Worm (Caenorhabditis elegans) whole organism, L4 larva: ENCODE data around the gene F13E9.11.

Experiments used
- F10B5.3 ChIP-seq: sonication (generic microtip); optimal IDR thresholded peaks from 2 replicates; lab custom pipeline; 2016; ENCODE audit warnings: mild to moderate bottlenecking, missing genetic modification characterization, missing compliant biosample characterization
- F26F4.8 ChIP-seq: fragments of 200-800 bp; sonication (Bioruptor generic); conservative IDR thresholded peaks from 2 replicates; pipeline ENCODE4 v1.3.6; 2022; ENCODE audit warnings: missing genetic modification characterization, missing compliant biosample characterization
- F37D6.2 ChIP-seq: sonication (generic microtip); optimal IDR thresholded peaks from 2 replicates; lab custom pipeline; 2016; ENCODE audit warnings: mild to moderate bottlenecking, missing genetic modification characterization, missing compliant biosample characterization
- F49E8.2 ChIP-seq: sonication (generic microtip); optimal IDR thresholded peaks from 2 replicates; lab custom pipeline; 2016; ENCODE audit warnings: missing compliant biosample characterization, mild to moderate bottlenecking, missing genetic modification characterization, borderline replicate concordance
- Y105C5A.15 ChIP-seq: fragments of 200-800 bp; sonication (Bioruptor generic); IDR thresholded peaks from 2 replicates; pipeline ENCODE4 v1.3.6; 2022; ENCODE audit warnings: missing genetic modification characterization, missing compliant biosample characterization
- Y48G9A.11 ChIP-seq: fragments of 200-800 bp; sonication (Bioruptor generic); IDR thresholded peaks from 2 replicates; pipeline ENCODE4 v1.3.6; 2022; ENCODE audit warnings: missing genetic modification reagents, missing genetic modification characterization, missing compliant biosample characterization
- attf-4 ChIP-seq: sonication (generic microtip); optimal IDR thresholded peaks from 3 replicates; lab custom pipeline; 2017; ENCODE audit warnings: missing biosample characterization, missing genetic modification characterization
- ceh-28 ChIP-seq: fragments of 150-350 bp; optimal IDR thresholded peaks from 2 replicates; lab custom pipeline; 2014; ENCODE audit warnings: missing biosample characterization, missing genetic modification reagents, missing genetic modification characterization
- ceh-32 ChIP-seq: sonication (generic microtip); optimal IDR thresholded peaks from 2 replicates; lab custom pipeline; 2016; ENCODE audit warnings: mild to moderate bottlenecking, missing genetic modification characterization, missing compliant biosample characterization; ENCODE audit not compliant: poor library complexity
- ceh-62 ChIP-seq: sonication (generic microtip); optimal IDR thresholded peaks from 2 replicates; lab custom pipeline; 2017; ENCODE audit warnings: missing biosample characterization, missing genetic modification characterization
- cey-2 ChIP-seq: sonication (generic microtip); optimal IDR thresholded peaks from 3 replicates; lab custom pipeline; 2017; ENCODE audit warnings: missing genetic modification characterization, mild to moderate bottlenecking, missing compliant biosample characterization, antibody characterized with exemption, borderline replicate concordance; ENCODE audit not compliant: insufficient read depth
- daf-12 ChIP-seq: fragments of 150-350 bp; optimal IDR thresholded peaks from 2 replicates; lab custom pipeline; 2014; ENCODE audit warnings: missing biosample characterization, missing genetic modification reagents, missing genetic modification characterization
- dmd-6 ChIP-seq: fragments of 200-800 bp; sonication (Bioruptor generic); IDR thresholded peaks from 2 replicates; pipeline ENCODE4 v1.3.6; 2022; ENCODE audit warnings: missing genetic modification reagents, missing genetic modification characterization, missing compliant biosample characterization
- duxl-1 ChIP-seq: sonication (generic microtip); optimal IDR thresholded peaks from 2 replicates; lab custom pipeline; 2016; ENCODE audit warnings: mild to moderate bottlenecking, missing genetic modification characterization, moderate library complexity, missing compliant biosample characterization; ENCODE audit not compliant: poor library complexity
- egl-27 ChIP-seq: sonication (generic microtip); optimal IDR thresholded peaks from 3 replicates; lab custom pipeline; 2017; ENCODE audit warnings: missing biosample characterization, missing genetic modification reagents, missing genetic modification characterization
- hlh-11 ChIP-seq: fragments of 200-800 bp; sonication (Bioruptor generic); optimal IDR thresholded peaks from 2 replicates; lab custom pipeline; 2018; ENCODE audit warnings: mild to moderate bottlenecking, missing genetic modification characterization, missing compliant biosample characterization
- jun-1 ChIP-seq: fragments of 150-350 bp; optimal IDR thresholded peaks from 2 replicates; lab custom pipeline; 2014; ENCODE audit warnings: missing biosample characterization, missing genetic modification reagents, missing genetic modification characterization
- lim-7 ChIP-seq: fragments of 200-800 bp; sonication (Bioruptor generic); IDR thresholded peaks from 2 replicates; pipeline ENCODE4 v1.3.6; 2022; ENCODE audit warnings: missing genetic modification characterization, missing compliant biosample characterization
- lin-38 ChIP-seq: fragments of 200-800 bp; sonication (Bioruptor generic); IDR thresholded peaks from 2 replicates; pipeline ENCODE4 v1.3.6; 2022; ENCODE audit warnings: missing genetic modification reagents, missing genetic modification characterization, missing compliant biosample characterization
- lsy-2 ChIP-seq, 2 experiments: fragments of 150-350 bp in 1 of 2; sonication (generic microtip) in 1 of 2; optimal IDR thresholded peaks; 2 replicates each; lab custom pipeline; 2014 to 2017; ENCODE audit warnings: missing biosample characterization in 2 of 2, missing genetic modification characterization in 2 of 2
- madf-5 ChIP-seq, 2 experiments: fragments of 200-800 bp; sonication (Bioruptor generic); IDR thresholded peaks; 2 replicates each; pipeline ENCODE4 v1.3.6; 2022; ENCODE audit warnings: missing compliant biosample characterization in 2 of 2, missing genetic modification characterization in 2 of 2
- mdl-1 ChIP-seq, 2 experiments: fragments of 150-350 bp in 1 of 2; sonication (generic microtip) in 1 of 2; optimal IDR thresholded peaks; 2 replicates each; lab custom pipeline; 2014 to 2017; ENCODE audit warnings: missing biosample characterization in 2 of 2, missing genetic modification characterization in 2 of 2
- mdt-29 ChIP-seq: fragments of 200-800 bp; sonication (Bioruptor generic); IDR thresholded peaks from 2 replicates; pipeline ENCODE4 v1.3.6; 2022; ENCODE audit warnings: missing genetic modification reagents, missing genetic modification characterization, missing compliant biosample characterization
- mxl-2 ChIP-seq: fragments of 200-800 bp; sonication (Bioruptor generic); conservative IDR thresholded peaks from 2 replicates; pipeline ENCODE4 v1.3.6; 2022; ENCODE audit warnings: missing genetic modification reagents, missing genetic modification characterization, missing compliant biosample characterization
- mxl-3 ChIP-seq: fragments of 200-800 bp; sonication (Bioruptor generic); optimal IDR thresholded peaks from 2 replicates; lab custom pipeline; 2018; ENCODE audit warnings: mild to moderate bottlenecking, missing genetic modification characterization, missing compliant biosample characterization
- nhr-10 ChIP-seq: fragments of 150-350 bp; optimal IDR thresholded peaks from 2 replicates; lab custom pipeline; 2014; ENCODE audit warnings: missing biosample characterization, missing genetic modification characterization
- nhr-102 ChIP-seq: sonication (generic microtip); optimal IDR thresholded peaks from 2 replicates; lab custom pipeline; 2016; ENCODE audit warnings: mild to moderate bottlenecking, missing genetic modification characterization, moderate library complexity, missing compliant biosample characterization
- nhr-237 ChIP-seq: sonication (generic microtip); optimal IDR thresholded peaks from 2 replicates; lab custom pipeline; 2017; ENCODE audit warnings: missing biosample characterization, missing genetic modification characterization
- nhr-41 ChIP-seq: fragments of 200-800 bp; sonication (Bioruptor generic); IDR thresholded peaks from 2 replicates; pipeline ENCODE4 v1.3.6; 2022; ENCODE audit warnings: missing genetic modification reagents, missing genetic modification characterization, missing compliant biosample characterization
- nhr-42 ChIP-seq: fragments of 200-800 bp; sonication (Bioruptor generic); IDR thresholded peaks from 2 replicates; pipeline ENCODE4 v1.3.6; 2022; ENCODE audit warnings: missing genetic modification characterization, missing compliant biosample characterization
- nhr-48 ChIP-seq: sonication (generic microtip); optimal IDR thresholded peaks from 2 replicates; lab custom pipeline; 2016; ENCODE audit warnings: mild to moderate bottlenecking, missing genetic modification characterization, missing compliant biosample characterization
- nhr-76 ChIP-seq: fragments of 150-350 bp; optimal IDR thresholded peaks from 2 replicates; lab custom pipeline; 2014; ENCODE audit warnings: missing biosample characterization, missing genetic modification characterization
- nhr-77 ChIP-seq: fragments of 150-350 bp; optimal IDR thresholded peaks from 2 replicates; lab custom pipeline; 2014; ENCODE audit warnings: missing biosample characterization, missing genetic modification characterization
- pha-4 ChIP-seq, 2 experiments: fragments of 150-350 bp in 1 of 2; fragments of 200-800 bp in 1 of 2; sonication (Bioruptor generic) in 1 of 2; IDR thresholded peaks in 1 of 2; optimal IDR thresholded peaks in 1 of 2; 2 replicates each; pipeline versions ENCODE4 v1.3.6 to Lab custom; 2014 to 2022; ENCODE audit warnings: missing genetic modification characterization in 2 of 2, missing genetic modification reagents in 2 of 2, missing biosample characterization in 1 of 2, missing compliant biosample characterization in 1 of 2
- rbr-2 ChIP-seq: sonication (generic microtip); optimal IDR thresholded peaks from 2 replicates; lab custom pipeline; 2016; ENCODE audit warnings: missing genotype, missing genetic modification characterization, missing compliant biosample characterization
- snpc-4 ChIP-seq: fragments of 150-350 bp; optimal IDR thresholded peaks from 2 replicates; lab custom pipeline; 2014; ENCODE audit warnings: missing biosample characterization, missing genetic modification characterization
- spr-1 ChIP-seq: sonication (generic microtip); optimal IDR thresholded peaks from 2 replicates; lab custom pipeline; 2016; ENCODE audit warnings: mild to moderate bottlenecking, missing genetic modification characterization, missing compliant biosample characterization
- tra-1 ChIP-seq: fragments of 200-800 bp; sonication (Bioruptor generic); IDR thresholded peaks from 2 replicates; pipeline ENCODE4 v1.3.6; 2022; ENCODE audit warnings: missing genetic modification reagents, missing genetic modification characterization, missing compliant biosample characterization
- zip-2 ChIP-seq: fragments of 150-350 bp; optimal IDR thresholded peaks from 2 replicates; lab custom pipeline; 2014; ENCODE audit warnings: missing biosample characterization, missing genetic modification characterization
- ztf-11 ChIP-seq: fragments of 150-350 bp; optimal IDR thresholded peaks from 2 replicates; lab custom pipeline; 2014; ENCODE audit warnings: missing biosample characterization, missing genetic modification characterization
- ztf-7 ChIP-seq: fragments of 150-350 bp; optimal IDR thresholded peaks from 2 replicates; lab custom pipeline; 2014; ENCODE audit warnings: missing biosample characterization, missing genetic modification characterization

F13E9.11 gene

ce11 chrIV:10889820-10890462 is 21.0 kb upstream of the F13E9.11 start, which contains the start of gene F13E9.15:
Gene F13E9.15, minus strand, starts transcription at chrIV:10889870.
- TF ChIP-seq F37D6.2 (tag; lab: Kevin White, UChicago) (no peak), dmd-6 (GFP tag; lab: Robert Waterston, UW) (no peak), ceh-28 (tag; lab: Kevin White, UChicago) (no peak), hlh-11 (tag; lab: Kevin White, UChicago) (no peak), ceh-32 (tag; lab: Kevin White, UChicago) (no peak), daf-12 (tag; lab: Kevin White, UChicago) (no peak), jun-1 (tag; lab: Kevin White, UChicago) (no peak), nhr-48 (tag; lab: Kevin White, UChicago) (no peak), attf-4 (no peak), Y105C5A.15 (no peak), nhr-41 (no peak), lim-7 (GFP tag; lab: Robert Waterston, UW) (no peak), duxl-1 (no peak), zip-2 (tag; lab: Kevin White, UChicago) (no peak), tra-1 (no peak), F10B5.3 (tag; lab: Kevin White, UChicago) (no peak), nhr-10 (no peak), ceh-62 (tag; lab: Kevin White, UChicago) (no peak), nhr-77 (tag; lab: Kevin White, UChicago) (no peak)
- TF ChIP-seq, all 104 proteins: peak for 0

- TF ChIP-seq mdt-29 (GFP tag; lab: Robert Waterston, UW), result no peak
- TF ChIP-seq nhr-42 (GFP tag; lab: Robert Waterston, UW), result no peak
- no peak for TF ChIP-seq mxl-3
- no peak for TF ChIP-seq jun-1 (tag; lab: Kevin White, UChicago)
- TF ChIP-seq snpc-4 (tag; lab: Kevin White, UChicago), result no peak
- no peak for TF ChIP-seq mxl-2
- TF ChIP-seq cey-2, result no peak
- no peak for TF ChIP-seq F26F4.8 (GFP tag; lab: Robert Waterston, UW)
- no peak for TF ChIP-seq pha-4 (GFP tag; IDR thresholded peaks at IDR 0.05; lab: Robert Waterston, UW)
- no peak for TF ChIP-seq pha-4 (tag; optimal IDR thresholded peaks at IDR 0.05; lab: Kevin White, UChicago)
- no peak for TF ChIP-seq rbr-2 (tag; lab: Kevin White, UChicago)
- TF ChIP-seq ztf-11 (tag; lab: Kevin White, UChicago), result no peak
- no peak for TF ChIP-seq nhr-48 (tag; lab: Kevin White, UChicago)
- TF ChIP-seq madf-5 (GFP tag; IDR thresholded peaks at IDR 0.05; lab: Robert Waterston, UW), result no peak
- TF ChIP-seq nhr-237, result no peak
- no peak for TF ChIP-seq ceh-62 (tag; lab: Kevin White, UChicago)
- TF ChIP-seq lin-38 (GFP tag; lab: Robert Waterston, UW), result no peak
- TF ChIP-seq lsy-2 (tag; optimal IDR thresholded peaks at IDR 0.05; lab: Kevin White, UChicago), result no peak
Observed at ce11 chrIV:10887285-10887684, 18.4 kb upstream of the F13E9.11 start, which contains the start of gene F13E9.16. Gene F13E9.16, minus strand, starts transcription at chrIV:10887385.

DNA sequence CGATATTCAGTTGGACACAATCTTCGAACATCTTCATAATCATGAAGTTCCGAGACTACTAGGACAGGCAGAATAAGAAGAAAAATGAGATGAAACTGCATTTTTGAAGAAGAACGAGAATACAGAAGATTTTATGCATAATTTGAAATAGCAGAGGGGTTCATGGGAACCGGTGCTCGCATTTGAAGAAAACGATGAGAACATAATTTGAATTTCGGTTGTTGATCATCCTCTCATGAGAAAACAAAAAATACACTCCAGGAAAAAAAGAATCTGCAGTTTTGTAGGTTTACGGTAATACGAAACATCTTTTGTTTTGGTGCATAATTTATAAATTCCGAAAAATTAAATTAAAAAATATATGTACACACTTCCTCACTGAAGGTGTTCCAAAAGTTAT is 17.0 kb upstream of the F13E9.11 start, which contains the start of gene srlf-11:
srlf-11 (minus strand) TSS at position 101 of the 400 bp plus-strand sequence.
- no peak for TF ChIP-seq spr-1 (tag; lab: Kevin White, UChicago)
- no peak for TF ChIP-seq dmd-6 (GFP tag; lab: Robert Waterston, UW)
- TF ChIP-seq Y48G9A.11 (GFP tag; lab: Robert Waterston, UW), result no peak
- TF ChIP-seq Y105C5A.15, result no peak
- no peak for TF ChIP-seq nhr-76 (tag; lab: Kevin White, UChicago)
- TF ChIP-seq F49E8.2 (tag; lab: Kevin White, UChicago), result no peak
- TF ChIP-seq nhr-102, result no peak
- TF ChIP-seq mdt-29 (GFP tag; lab: Robert Waterston, UW), result no peak
- TF ChIP-seq ztf-7 (tag; lab: Kevin White, UChicago), result no peak
- no peak for TF ChIP-seq egl-27
- TF ChIP-seq mdl-1 (tag; optimal IDR thresholded peaks at IDR 0.05; lab: Kevin White, UChicago), result no peak
